Worm (Caenorhabditis elegans) whole organism, late embryonic: ENCODE results near the gene ZK643.6.

Experiments
- fkh-10 ChIP-seq: fragments of 150-350 bp; optimal IDR thresholded peaks from 2 replicates; lab custom pipeline; 2014; ENCODE audit warnings: missing biosample characterization, missing genetic modification reagents, missing genetic modification characterization
- pqm-1 ChIP-seq: sonication (generic microtip); optimal IDR thresholded peaks from 2 replicates; lab custom pipeline; 2016; ENCODE audit warnings: missing genetic modification characterization, missing compliant biosample characterization
- unc-55 ChIP-seq: sonication (generic microtip); optimal IDR thresholded peaks from 2 replicates; lab custom pipeline; 2017; ENCODE audit warnings: missing biosample characterization, missing genetic modification reagents, missing genetic modification characterization

DNA sequence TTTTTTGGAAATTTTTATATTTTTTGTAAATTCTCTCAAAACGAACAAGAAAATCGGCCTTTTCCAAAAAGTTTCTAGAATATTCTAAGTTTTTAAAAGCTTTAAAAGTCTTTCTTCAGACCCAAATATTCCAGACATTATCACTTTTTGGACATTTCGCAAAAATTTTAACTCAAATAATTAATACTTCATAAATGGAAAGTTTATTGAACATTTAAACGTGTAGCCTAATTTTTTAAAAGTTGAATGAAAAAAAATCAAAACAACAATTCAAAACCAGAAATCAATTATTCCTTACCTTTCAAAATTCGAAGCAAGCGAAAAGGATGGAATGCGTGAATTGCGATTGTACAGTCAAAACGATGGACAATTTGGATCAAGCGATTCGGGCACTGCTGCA lies 40.8 kb downstream of the ZK643.6 start, which contains the start of gene ZK637.15:
- TF ChIP-seq unc-55 (GFP tag; lab: Kevin White, UChicago) (no peak), fkh-10 (no peak), pqm-1 (tag; lab: Kevin White, UChicago) (no peak)
